Worm (Caenorhabditis elegans) whole organism, L1 larva: ENCODE data around the gene C33D3.4.

Experiments
- ceh-82 ChIP-seq, 3 experiments: fragments of 150-350 bp in 1 of 3; sonication (generic microtip) in 2 of 3; optimal IDR thresholded peaks; 2 replicates each; lab custom pipeline; 2014 to 2017; ENCODE audit warnings: missing biosample characterization in 3 of 3, missing genetic modification characterization in 3 of 3
- dpl-1 ChIP-seq, 3 experiments: fragments of 150-350 bp in 2 of 3; sonication (generic microtip) in 1 of 3; optimal IDR thresholded peaks; 2 replicates each; lab custom pipeline; 2014 to 2017; ENCODE audit warnings: missing biosample characterization in 3 of 3, missing genetic modification characterization in 3 of 3, missing genetic modification reagents in 3 of 3
- mep-1 ChIP-seq: fragments of 150-350 bp; optimal IDR thresholded peaks from 2 replicates; lab custom pipeline; 2014; ENCODE audit warnings: missing biosample characterization, missing genetic modification characterization
- nhr-12 ChIP-seq: sonication (generic microtip); optimal IDR thresholded peaks from 2 replicates; lab custom pipeline; 2017; ENCODE audit warnings: missing biosample characterization, missing genetic modification characterization
- nhr-237 ChIP-seq: fragments of 150-350 bp; optimal IDR thresholded peaks from 2 replicates; lab custom pipeline; 2014; ENCODE audit warnings: missing biosample characterization, missing genetic modification characterization
- nhr-76 ChIP-seq: sonication (generic microtip); optimal IDR thresholded peaks from 2 replicates; lab custom pipeline; 2017; ENCODE audit warnings: missing biosample characterization, missing genetic modification characterization
- tbx-2 ChIP-seq: sonication (generic microtip); optimal IDR thresholded peaks from 2 replicates; lab custom pipeline; 2016; ENCODE audit warnings: missing genetic modification characterization, missing compliant biosample characterization

DNA sequence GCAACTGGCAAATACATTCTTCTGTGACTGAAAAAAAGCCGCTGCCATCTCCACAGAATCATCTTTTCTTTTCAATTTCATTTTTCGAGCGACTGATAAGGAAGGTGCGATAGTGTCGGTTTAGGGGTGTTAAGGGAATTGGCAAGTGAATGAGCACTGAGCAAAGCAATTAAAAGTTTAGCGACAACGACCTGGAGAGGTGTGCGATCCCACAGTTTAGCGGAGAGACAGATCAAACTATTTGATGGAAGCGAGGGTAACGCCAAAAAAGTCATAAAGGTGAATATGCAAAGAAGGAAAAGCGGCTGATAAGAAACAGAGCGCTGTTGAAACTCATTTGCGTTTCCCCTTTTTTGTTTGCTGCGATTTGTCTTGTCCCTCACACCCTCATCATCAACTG lies 40.1 kb downstream of the C33D3.4 start, which contains the start of the genes F14F3.5 and slcf-1:
- TF ChIP-seq nhr-76 (tag; lab: Kevin White, UChicago) (no peak), dpl-1 (GFP tag; optimal IDR thresholded peaks at IDR 0.05; lab: Kevin White, UChicago) (no peak), ceh-82 (tag; optimal IDR thresholded peaks at IDR 0.05; lab: Kevin White, UChicago) (no peak), mep-1 (tag; lab: Kevin White, UChicago) (no peak), nhr-12 (no peak), nhr-237 (tag; lab: Kevin White, UChicago) (no peak), tbx-2 (no peak)
